Worm (Caenorhabditis elegans): ENCODE measurements around the gene W02B12.11.

Gene W02B12.11

DNA sequence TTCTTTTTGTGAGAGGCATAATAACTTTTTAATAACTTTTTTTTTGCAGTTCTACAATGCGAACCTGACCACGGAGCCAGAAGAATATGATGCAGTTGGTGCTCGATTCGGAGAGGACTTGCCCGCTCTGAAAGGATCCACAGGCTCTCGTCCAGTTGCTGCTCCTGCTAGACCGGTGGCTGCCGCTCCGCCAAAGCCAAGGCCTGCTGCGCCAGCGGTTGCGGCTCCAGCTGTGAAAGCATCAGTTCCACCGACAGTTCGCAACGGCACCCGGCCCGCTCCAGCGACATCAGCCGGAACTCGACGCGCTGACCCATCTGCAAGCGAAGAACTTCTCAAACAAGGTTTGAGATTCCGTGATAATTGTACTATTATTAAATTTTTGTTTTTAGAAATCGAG, 30.5 kb upstream of the W02B12.11 start:
- TF ChIP-seq tab-1 (GFP tag; IDR thresholded peaks at IDR 0.05) (no peak), cog-1 (tag; optimal IDR thresholded peaks at IDR 0.05) (no peak), klf-2 (GFP tag; conservative IDR thresholded peaks at IDR 0.05) (no peak), T22C8.4 (GFP tag; IDR thresholded peaks at IDR 0.05) (no peak), flt-1 (GFP tag; IDR thresholded peaks at IDR 0.05) (no peak), ref-1 (GFP tag; conservative IDR thresholded peaks at IDR 0.05) (no peak), ztf-23 (GFP tag; IDR thresholded peaks at IDR 0.05) (no peak), ztf-29 (GFP tag; IDR thresholded peaks at IDR 0.05) (no peak), med-1 (GFP tag; optimal IDR thresholded peaks at IDR 0.05; ENCODE audit: insufficient read depth) (no peak)

DNA sequence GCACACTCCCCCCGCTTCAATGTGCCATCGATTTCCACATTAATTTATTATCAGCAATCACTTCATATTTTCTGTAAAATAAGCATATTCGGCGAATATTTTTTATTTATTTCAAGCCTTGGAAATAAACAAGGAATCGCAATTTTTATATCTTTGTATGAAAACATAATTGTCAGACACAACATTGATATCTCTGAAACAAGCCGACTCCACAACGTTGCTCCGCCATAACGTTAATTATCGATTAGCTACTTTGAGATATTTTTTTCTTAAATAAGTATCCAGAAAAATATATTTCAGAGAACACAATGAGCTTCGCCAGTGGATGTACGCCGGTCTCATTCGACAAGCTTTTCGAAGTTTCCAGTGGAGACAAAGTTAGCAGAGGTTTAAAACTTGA, 29.8 kb upstream of the W02B12.11 start, which contains the start of gene adbp-1:
adbp-1 (plus strand) TSS at position 301 of the 400 bp plus-strand sequence.
- TF ChIP-seq ztf-29 (GFP tag; IDR thresholded peaks at IDR 0.05) = no peak
- no peak for TF ChIP-seq med-1 (GFP tag; optimal IDR thresholded peaks at IDR 0.05; ENCODE audit: insufficient read depth)
- no peak for TF ChIP-seq T22C8.4 (GFP tag; IDR thresholded peaks at IDR 0.05)
- no peak for TF ChIP-seq cog-1 (tag; optimal IDR thresholded peaks at IDR 0.05)
- no peak for TF ChIP-seq tab-1 (GFP tag; IDR thresholded peaks at IDR 0.05)
- no peak for TF ChIP-seq flt-1 (GFP tag; IDR thresholded peaks at IDR 0.05)
- no peak for TF ChIP-seq ref-1 (GFP tag; conservative IDR thresholded peaks at IDR 0.05)
- TF ChIP-seq klf-2 (GFP tag; conservative IDR thresholded peaks at IDR 0.05) = no peak
- no peak for TF ChIP-seq ztf-23 (GFP tag; IDR thresholded peaks at IDR 0.05)

DNA sequence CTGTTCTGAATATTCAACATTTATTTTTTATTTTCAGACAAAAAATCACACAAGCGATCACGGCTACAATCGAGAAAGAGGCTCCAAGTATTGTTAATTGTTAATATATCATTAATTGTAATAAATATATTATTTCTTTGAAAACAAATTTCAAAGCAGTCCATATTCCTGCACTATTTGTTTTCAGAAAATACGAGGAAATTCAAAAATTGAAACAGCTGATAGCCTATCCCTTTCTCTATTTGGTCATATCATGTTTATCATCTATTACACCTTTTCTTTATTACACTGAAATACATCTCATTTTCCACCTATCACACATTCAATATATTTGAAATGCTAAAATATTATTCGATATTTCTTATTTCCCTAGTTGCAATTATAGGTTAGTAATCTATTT, 28.7 kb upstream of the W02B12.11 start, which contains the start of gene W02B12.13:
W02B12.13 (plus strand) TSS at position 301 of the 400 bp plus-strand sequence.
- TF ChIP-seq flt-1 (GFP tag; IDR thresholded peaks at IDR 0.05) (no peak), ztf-29 (GFP tag; IDR thresholded peaks at IDR 0.05) (no peak), ztf-23 (GFP tag; IDR thresholded peaks at IDR 0.05) (no peak), cog-1 (tag; optimal IDR thresholded peaks at IDR 0.05) (no peak), tab-1 (GFP tag; IDR thresholded peaks at IDR 0.05) (no peak), T22C8.4 (GFP tag; IDR thresholded peaks at IDR 0.05) (no peak), med-1 (GFP tag; optimal IDR thresholded peaks at IDR 0.05; ENCODE audit: insufficient read depth) (no peak), ref-1 (GFP tag; conservative IDR thresholded peaks at IDR 0.05) (no peak), klf-2 (GFP tag; conservative IDR thresholded peaks at IDR 0.05) (no peak)

DNA sequence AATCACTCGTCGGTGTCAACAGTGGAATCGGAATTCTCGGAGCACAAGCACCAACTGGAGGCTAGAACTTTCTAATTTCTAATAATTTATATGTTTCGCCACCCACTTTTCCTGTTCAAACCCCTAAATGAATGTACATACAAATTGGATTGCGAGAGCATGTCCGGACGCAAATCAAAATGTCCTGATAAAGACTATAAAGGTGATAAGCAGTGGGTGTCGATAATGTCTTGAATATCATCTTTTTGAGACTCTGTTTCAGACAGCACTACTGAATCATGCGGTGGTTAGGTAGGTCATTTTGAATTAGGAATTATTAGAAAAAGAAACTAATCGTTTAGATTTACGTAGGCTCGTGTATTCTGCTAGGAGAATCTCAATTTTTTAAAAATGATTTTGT, 24.9 kb upstream of the W02B12.11 start, which contains the start of gene W02B12.1:
W02B12.1 (plus strand) TSS at position 269 of the 400 bp plus-strand sequence.
- TF ChIP-seq ztf-29 (GFP tag; IDR thresholded peaks at IDR 0.05) = no peak

DNA sequence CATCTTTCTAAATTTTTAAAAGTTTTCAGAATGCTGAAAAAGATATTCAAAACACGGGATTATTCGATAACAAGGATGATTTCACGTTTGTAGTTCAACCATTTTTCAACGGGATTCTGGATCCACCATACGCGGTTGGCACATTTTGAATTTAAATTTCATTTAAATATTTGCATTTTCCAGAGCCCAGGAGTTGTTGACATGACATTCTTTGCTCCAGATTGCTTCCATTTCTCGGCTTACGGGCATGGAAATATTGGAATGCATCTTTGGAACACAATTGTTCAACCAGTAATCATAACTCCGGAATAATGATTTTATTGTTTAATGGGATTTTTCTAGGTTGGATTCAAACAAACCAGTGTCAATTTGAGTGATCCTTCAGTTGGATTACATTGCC, 22.8 kb upstream of the W02B12.11 start:
- no peak for TF ChIP-seq tab-1 (GFP tag; IDR thresholded peaks at IDR 0.05)
- TF ChIP-seq T22C8.4 (GFP tag; IDR thresholded peaks at IDR 0.05) = no peak
- no peak for TF ChIP-seq cog-1 (tag; optimal IDR thresholded peaks at IDR 0.05)
- no peak for TF ChIP-seq ref-1 (GFP tag; conservative IDR thresholded peaks at IDR 0.05)
- TF ChIP-seq klf-2 (GFP tag; conservative IDR thresholded peaks at IDR 0.05) = no peak
- TF ChIP-seq med-1 (GFP tag; optimal IDR thresholded peaks at IDR 0.05; ENCODE audit: insufficient read depth) = no peak
- TF ChIP-seq ztf-29 (GFP tag; IDR thresholded peaks at IDR 0.05) = no peak
- TF ChIP-seq ztf-23 (GFP tag; IDR thresholded peaks at IDR 0.05) = no peak

DNA sequence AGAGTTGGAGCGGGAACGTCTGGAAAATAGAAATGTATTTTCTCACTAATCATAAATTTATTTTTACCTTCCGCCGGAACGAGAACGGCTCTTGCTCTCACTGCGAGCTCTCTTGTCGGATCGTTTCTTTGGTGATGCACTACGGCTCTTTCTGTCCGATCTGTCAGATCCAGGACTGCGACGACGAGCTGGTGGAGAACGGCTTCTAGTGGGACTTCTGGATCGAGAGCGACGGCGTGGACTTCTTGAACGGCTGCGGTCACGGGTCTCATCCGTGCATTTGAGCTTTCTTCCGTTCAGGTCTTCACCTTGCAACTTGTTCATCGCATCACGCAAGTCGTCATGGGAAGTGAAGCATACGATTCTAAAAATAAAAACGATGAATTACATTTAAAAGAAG, 21.9 kb upstream of the W02B12.11 start:
- TF ChIP-seq med-1 (GFP tag; optimal IDR thresholded peaks at IDR 0.05; ENCODE audit: insufficient read depth) (no peak), cog-1 (tag; optimal IDR thresholded peaks at IDR 0.05) (no peak), tab-1 (GFP tag; IDR thresholded peaks at IDR 0.05) (no peak), ztf-23 (GFP tag; IDR thresholded peaks at IDR 0.05) (no peak), klf-2 (GFP tag; conservative IDR thresholded peaks at IDR 0.05) (no peak), ztf-29 (GFP tag; IDR thresholded peaks at IDR 0.05) (no peak), ref-1 (GFP tag; conservative IDR thresholded peaks at IDR 0.05) (no peak), flt-1 (GFP tag; IDR thresholded peaks at IDR 0.05) (no peak), T22C8.4 (GFP tag; IDR thresholded peaks at IDR 0.05) (no peak)

DNA sequence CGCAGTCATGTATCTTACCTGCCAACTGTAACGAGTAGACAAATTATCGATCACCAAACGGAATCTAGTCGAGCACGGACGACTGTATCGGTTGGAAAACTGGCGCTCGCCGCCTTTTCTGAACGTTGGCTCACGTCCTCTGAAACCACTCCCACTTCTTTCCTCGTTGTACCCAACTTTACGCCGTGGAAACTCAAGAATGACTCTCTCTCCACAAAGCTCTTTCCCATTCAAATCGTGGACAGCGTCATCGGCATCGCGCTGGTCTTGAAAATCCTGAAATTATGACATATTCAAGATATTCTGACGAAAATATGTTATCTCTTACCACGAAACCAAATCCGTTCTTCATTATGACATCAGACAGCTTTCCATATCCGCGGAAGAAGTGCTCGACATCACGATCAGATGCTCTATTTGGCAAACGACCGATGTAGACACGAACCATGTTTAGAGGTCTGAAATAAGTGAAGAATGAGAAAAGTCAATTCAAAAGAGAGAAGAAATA, 21.1 kb upstream of the W02B12.11 start, which contains the start of gene rsp-2:
rsp-2 (minus strand) TSS at position 458 of the 508 bp plus-strand sequence.
- no peak for TF ChIP-seq T22C8.4 (GFP tag; IDR thresholded peaks at IDR 0.05)
- no peak for TF ChIP-seq klf-2 (GFP tag; conservative IDR thresholded peaks at IDR 0.05)
- TF ChIP-seq ztf-23 (GFP tag; IDR thresholded peaks at IDR 0.05) = no peak
- no peak for TF ChIP-seq flt-1 (GFP tag; IDR thresholded peaks at IDR 0.05)
- TF ChIP-seq ref-1 (GFP tag; conservative IDR thresholded peaks at IDR 0.05) = no peak
- no peak for TF ChIP-seq cog-1 (tag; optimal IDR thresholded peaks at IDR 0.05)
- TF ChIP-seq ztf-29 (GFP tag; IDR thresholded peaks at IDR 0.05) = no peak
- TF ChIP-seq tab-1 (GFP tag; IDR thresholded peaks at IDR 0.05) = no peak
- no peak for TF ChIP-seq med-1 (GFP tag; optimal IDR thresholded peaks at IDR 0.05; ENCODE audit: insufficient read depth)

DNA sequence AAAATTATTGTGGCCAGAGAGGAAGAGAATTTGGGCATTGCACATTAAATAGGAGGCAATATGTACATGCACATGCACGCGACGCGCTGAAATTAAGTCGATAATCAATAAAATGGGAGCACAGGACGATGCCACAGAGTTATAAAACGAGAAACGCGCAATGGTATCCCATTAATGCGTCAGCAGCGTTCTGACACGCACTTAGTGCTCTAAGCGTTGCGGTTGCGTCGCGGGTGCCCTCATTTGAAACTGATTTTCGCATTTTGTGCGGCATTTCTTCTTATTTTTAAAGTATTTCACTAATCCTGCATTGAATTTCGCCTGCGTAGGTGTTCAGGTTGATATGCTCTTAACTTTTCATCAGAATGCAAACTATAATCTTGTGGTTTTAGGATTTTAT, 20.6 kb upstream of the W02B12.11 start, which contains the start of gene rsp-1:
rsp-1 (plus strand) TSS at position 338 of the 400 bp plus-strand sequence.
- TF ChIP-seq tab-1 (GFP tag; IDR thresholded peaks at IDR 0.05) (peak; percentile 54; the same call in 1 of the 2 replicates), ztf-29 (GFP tag; IDR thresholded peaks at IDR 0.05) (no peak), klf-2 (GFP tag; conservative IDR thresholded peaks at IDR 0.05) (no peak), T22C8.4 (GFP tag; IDR thresholded peaks at IDR 0.05) (peak; percentile 72; the same call in 1 of the 2 replicates), ref-1 (GFP tag; conservative IDR thresholded peaks at IDR 0.05) (no peak), ztf-23 (GFP tag; IDR thresholded peaks at IDR 0.05) (peak; percentile 66), cog-1 (tag; optimal IDR thresholded peaks at IDR 0.05) (peak; percentile 15), flt-1 (GFP tag; IDR thresholded peaks at IDR 0.05) (peak; percentile 66; the same call in 1 of the 2 replicates), med-1 (GFP tag; optimal IDR thresholded peaks at IDR 0.05; ENCODE audit: insufficient read depth) (peak; percentile 28)

DNA sequence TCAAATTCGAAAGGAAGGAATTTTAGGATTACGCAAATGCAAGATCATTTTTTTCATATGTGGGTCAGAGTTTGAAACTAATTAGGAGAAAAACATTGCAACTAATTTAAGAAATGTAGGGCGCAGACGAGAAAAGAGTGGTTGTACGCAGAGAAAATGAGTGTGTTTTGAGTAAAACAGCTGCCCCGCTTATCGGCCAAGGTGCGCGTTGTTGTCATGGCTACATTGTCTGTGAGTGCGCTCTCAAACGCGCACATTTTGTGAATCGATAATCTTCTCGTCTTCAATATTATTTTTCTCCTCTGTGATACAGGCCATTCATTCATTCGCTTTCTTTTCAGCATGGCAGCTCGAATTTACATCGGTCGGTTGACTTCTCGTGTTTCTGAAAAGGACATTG, 20.0 kb upstream of the W02B12.11 start:
- TF ChIP-seq ref-1 (GFP tag; conservative IDR thresholded peaks at IDR 0.05) (no peak), klf-2 (GFP tag; conservative IDR thresholded peaks at IDR 0.05) (no peak), cog-1 (tag; optimal IDR thresholded peaks at IDR 0.05) (no peak), tab-1 (GFP tag; IDR thresholded peaks at IDR 0.05) (no peak), ztf-23 (GFP tag; IDR thresholded peaks at IDR 0.05) (no peak), flt-1 (GFP tag; IDR thresholded peaks at IDR 0.05) (no peak)

DNA sequence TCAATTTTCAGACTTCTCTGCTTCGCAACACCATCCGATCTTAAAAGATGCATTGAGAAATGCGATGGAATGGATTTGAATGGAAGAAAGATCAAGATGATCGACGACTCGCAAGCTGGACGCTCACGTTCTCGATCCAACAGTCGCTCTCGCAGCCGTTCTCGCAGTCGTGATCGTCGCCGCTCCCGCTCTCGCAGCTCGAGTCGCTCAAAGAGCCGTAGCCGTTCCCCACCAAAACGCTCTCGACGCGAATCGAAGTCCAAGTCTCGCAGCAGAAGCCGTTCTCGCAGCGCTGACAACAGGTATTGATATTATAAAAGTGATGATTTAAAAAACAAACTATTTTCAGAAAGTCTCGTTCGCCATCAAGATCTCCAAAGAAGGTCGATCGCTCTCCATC, 18.5 kb upstream of the W02B12.11 start:
- TF ChIP-seq tab-1 (GFP tag; IDR thresholded peaks at IDR 0.05) = no peak
- 0 out of 2 replicates have a peak, but pooled peaks have one; percentile 44 for TF ChIP-seq flt-1 (GFP tag; IDR thresholded peaks at IDR 0.05)

Data from whole organism, midembryonic.